Comparison of ENCODE assay signal across 4 worm cellular contexts in the genomic region with DNA sequence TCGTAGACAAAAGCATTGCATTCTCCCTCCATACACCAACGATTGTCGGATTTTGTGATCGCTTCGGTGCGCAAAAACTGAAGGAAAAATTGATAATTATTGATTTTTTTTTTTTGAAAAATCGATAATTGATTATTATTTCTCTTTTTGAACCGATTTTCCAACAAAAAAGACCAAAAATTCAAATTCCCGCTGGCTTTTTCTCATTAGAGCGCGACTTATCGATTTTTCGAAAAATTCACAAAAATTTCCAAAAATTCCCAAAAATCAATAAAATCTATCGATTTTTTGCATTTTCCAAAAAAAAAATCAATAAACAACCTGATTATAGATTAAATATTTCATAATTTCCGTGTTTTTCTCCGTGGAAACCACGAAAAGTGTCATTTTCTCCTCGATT.
TF ChIP-seq lines count a peak whose summit lies in the region.

No protein-coding gene starts in this region.

TF ChIP-seq in whole organism, L3 larva, 47 proteins besides CTCF, POLR2A, EP300 and RAD21:
- TF ChIP-seq ceh-28 (tag; optimal IDR thresholded peaks at IDR 0.05; lab: Kevin White, UChicago) (peak; percentile 86), snpc-4 (tag; optimal IDR thresholded peaks at IDR 0.05; lab: Kevin White, UChicago) (no peak)

TF ChIP-seq in whole organism, L4 larva, 104 proteins besides CTCF, POLR2A, EP300 and RAD21:
- TF ChIP-seq T20F7.1 (GFP tag; optimal IDR thresholded peaks at IDR 0.05; lab: Kevin White, UChicago) = no peak
- no peak for TF ChIP-seq T26A8.4 (GFP tag; IDR thresholded peaks at IDR 0.05; lab: Robert Waterston, UW)
- no peak for TF ChIP-seq nhr-41 (GFP tag; IDR thresholded peaks at IDR 0.05; lab: Robert Waterston, UW)
- peak; percentile 85 for TF ChIP-seq ceh-28 (tag; optimal IDR thresholded peaks at IDR 0.05; lab: Kevin White, UChicago)
- TF ChIP-seq daf-12 (tag; optimal IDR thresholded peaks at IDR 0.05; lab: Kevin White, UChicago) = no peak
- TF ChIP-seq unc-62 (GFP tag; optimal IDR thresholded peaks at IDR 0.05 in 1 of 2; lab: Kevin White, UChicago) = peak in 1 of 2 experiments; percentile 61
- no peak for TF ChIP-seq unc-62 (tag; optimal IDR thresholded peaks at IDR 0.05; lab: Kevin White, UChicago)
- TF ChIP-seq nhr-25 (tag; optimal IDR thresholded peaks at IDR 0.05; lab: Kevin White, UChicago; ENCODE audit: borderline replicate concordance, insufficient read depth) = no peak
- TF ChIP-seq daf-19 (GFP tag; conservative IDR thresholded peaks at IDR 0.05; lab: Robert Waterston, UW) = no peak
- TF ChIP-seq attf-4 (tag; optimal IDR thresholded peaks at IDR 0.05; lab: Kevin White, UChicago) = no peak

TF ChIP-seq in whole organism, late embryonic, 69 proteins besides CTCF, POLR2A, EP300 and RAD21:
- no peak for TF ChIP-seq ceh-14 (tag; optimal IDR thresholded peaks at IDR 0.05; lab: Kevin White, UChicago)
- TF ChIP-seq K09A11.1 (tag; optimal IDR thresholded peaks at IDR 0.05; lab: Kevin White, UChicago; ENCODE audit: insufficient read depth) = no peak
- TF ChIP-seq ceh-48 (tag; optimal IDR thresholded peaks at IDR 0.05; lab: Kevin White, UChicago) = peak; percentile 60

TF ChIP-seq in whole organism, midembryonic, 9 proteins besides CTCF, POLR2A, EP300 and RAD21:
- TF ChIP-seq cog-1 (tag; optimal IDR thresholded peaks at IDR 0.05; lab: Kevin White, UChicago) (no peak), T22C8.4 (GFP tag; IDR thresholded peaks at IDR 0.05; lab: Robert Waterston, UW) (peak; percentile 78)
